Fruit fly (Drosophila melanogaster) whole organism, embryonic: ENCODE data around the gene CG15625.

ENCODE experiments used
- Atf-2 ChIP-seq: fragments of 200-800 bp; sonication (Bioruptor generic); optimal IDR thresholded peaks from 2 replicates; lab custom pipeline; 2016; ENCODE audit warnings: missing biosample characterization, missing genetic modification characterization
- CG10565 ChIP-seq: fragments of 200-800 bp; sonication (Bioruptor generic); optimal IDR thresholded peaks from 3 replicates; lab custom pipeline; 2016; ENCODE audit warnings: missing biosample characterization, mild to moderate bottlenecking, missing genetic modification characterization
- CG11247 ChIP-seq: fragments of 200-800 bp; sonication (Bioruptor generic); IDR thresholded peaks from 2 replicates; pipeline ENCODE4 v1.3.6; 2022; ENCODE audit warnings: missing biosample characterization, missing genetic modification characterization
- CG11398 ChIP-seq: fragments of 200-800 bp; sonication (Bioruptor generic); optimal IDR thresholded peaks from 2 replicates; lab custom pipeline; 2016; ENCODE audit warnings: missing biosample characterization, missing genetic modification characterization
- CG11504 ChIP-seq: fragments of 200-800 bp; sonication (Bioruptor generic); optimal IDR thresholded peaks from 3 replicates; lab custom pipeline; 2019; ENCODE audit warnings: missing biosample characterization, mild to moderate bottlenecking, missing genetic modification characterization, moderate library complexity
- CG11560 ChIP-seq: fragments of 200-800 bp; sonication (Bioruptor generic); IDR thresholded peaks from 3 replicates; pipeline ENCODE4 v1.3.6; 2022; ENCODE audit warnings: missing biosample characterization, missing genetic modification characterization
- CG11695 ChIP-seq: fragments of 200-800 bp; sonication (Bioruptor generic); IDR thresholded peaks from 3 replicates; pipeline ENCODE4 v1.3.6; 2022; ENCODE audit warnings: missing biosample characterization, missing genetic modification characterization
- CG12104 ChIP-seq: fragments of 200-800 bp; sonication (Bioruptor generic); optimal IDR thresholded peaks from 3 replicates; lab custom pipeline; 2016; ENCODE audit warnings: missing biosample characterization, missing genetic modification characterization
- CG14710 ChIP-seq: fragments of 200-800 bp; sonication (Bioruptor generic); optimal IDR thresholded peaks from 3 replicates; lab custom pipeline; 2019; ENCODE audit warnings: missing biosample characterization, mild to moderate bottlenecking, missing genetic modification characterization, moderate library complexity
- CG15011 ChIP-seq: fragments of 200-800 bp; sonication (Bioruptor generic); optimal IDR thresholded peaks from 3 replicates; lab custom pipeline; 2018; ENCODE audit warnings: missing biosample characterization, mild to moderate bottlenecking, missing genetic modification characterization
- CG1529 ChIP-seq: fragments of 200-800 bp; sonication (Bioruptor generic); optimal IDR thresholded peaks from 3 replicates; lab custom pipeline; 2018; ENCODE audit warnings: missing biosample characterization, missing genetic modification characterization
- CG17912 ChIP-seq: fragments of 200-800 bp; sonication (Bioruptor generic); optimal IDR thresholded peaks from 2 replicates; lab custom pipeline; 2018; ENCODE audit warnings: missing biosample characterization, mild to moderate bottlenecking, missing genetic modification characterization
- CG2120 ChIP-seq: fragments of 200-800 bp; sonication (Bioruptor generic); optimal IDR thresholded peaks from 3 replicates; lab custom pipeline; 2016; ENCODE audit warnings: missing biosample characterization, missing genetic modification characterization
- CG2199 ChIP-seq: fragments of 200-800 bp; sonication (Bioruptor generic); IDR thresholded peaks from 3 replicates; pipeline ENCODE4 v1.3.6; 2022; ENCODE audit warnings: missing biosample characterization, missing genetic modification characterization
- CG4282 ChIP-seq: fragments of 200-800 bp; sonication (Bioruptor generic); optimal IDR thresholded peaks from 2 replicates; lab custom pipeline; 2016; ENCODE audit warnings: missing biosample characterization, missing genetic modification characterization
- CG5953 ChIP-seq: fragments of 200-800 bp; sonication (Bioruptor generic); IDR thresholded peaks from 2 replicates; pipeline ENCODE4 v1.3.6; 2022; ENCODE audit warnings: missing biosample characterization, missing genetic modification characterization
- CG6854 ChIP-seq: fragments of 200-800 bp; sonication (Bioruptor generic); optimal IDR thresholded peaks from 3 replicates; lab custom pipeline; 2017; ENCODE audit warnings: missing biosample characterization, mild to moderate bottlenecking, missing genetic modification characterization
- CG8478 ChIP-seq: fragments of >200 bp; optimal IDR thresholded peaks from 2 replicates; lab custom pipeline; 2018
- Gsc ChIP-seq: fragments of 200-800 bp; sonication (Bioruptor generic); IDR thresholded peaks from 2 replicates; pipeline ENCODE4 v1.3.6; 2022; ENCODE audit warnings: missing biosample characterization, missing genetic modification characterization
- HHEX ChIP-seq: fragments of 200-800 bp; sonication (Bioruptor generic); optimal IDR thresholded peaks from 3 replicates; lab custom pipeline; 2017; ENCODE audit warnings: missing biosample characterization, mild to moderate bottlenecking, missing genetic modification characterization, missing genetic modification reagents
- NC2β ChIP-seq: fragments of 200-800 bp; sonication (Bioruptor generic); optimal IDR thresholded peaks from 2 replicates; lab custom pipeline; 2016; ENCODE audit warnings: missing biosample characterization, missing genetic modification characterization
- NfI ChIP-seq: fragments of 200-800 bp; sonication (Bioruptor generic); optimal IDR thresholded peaks from 3 replicates; lab custom pipeline; 2018; ENCODE audit warnings: missing biosample characterization, mild to moderate bottlenecking, missing genetic modification characterization, moderate library complexity
- Oli ChIP-seq: fragments of 200-800 bp; sonication (Bioruptor generic); optimal IDR thresholded peaks from 2 replicates; lab custom pipeline; 2018; ENCODE audit warnings: missing biosample characterization, mild to moderate bottlenecking, missing genetic modification characterization, moderate library complexity
- PHDP ChIP-seq: fragments of 200-800 bp; sonication (Bioruptor generic); optimal IDR thresholded peaks from 3 replicates; lab custom pipeline; 2018; ENCODE audit warnings: missing biosample characterization, mild to moderate bottlenecking, missing genetic modification characterization, moderate library complexity
- Ptx1 ChIP-seq: fragments of 200-800 bp; sonication (Bioruptor generic); IDR thresholded peaks from 2 replicates; pipeline ENCODE4 v1.3.6; 2022; ENCODE audit warnings: missing biosample characterization, missing genetic modification characterization
- Sox100B ChIP-seq: fragments of 200-800 bp; sonication (Bioruptor generic); optimal IDR thresholded peaks from 3 replicates; lab custom pipeline; 2018; ENCODE audit warnings: missing biosample characterization, mild to moderate bottlenecking, missing genetic modification characterization
- Sry-β ChIP-seq: fragments of 200-800 bp; sonication (Bioruptor generic); optimal IDR thresholded peaks from 2 replicates; lab custom pipeline; 2018; ENCODE audit warnings: missing biosample characterization, mild to moderate bottlenecking, missing genetic modification characterization, moderate library complexity
- Vsx1 ChIP-seq: fragments of 200-800 bp; sonication (Bioruptor generic); optimal IDR thresholded peaks from 2 replicates; lab custom pipeline; 2017; ENCODE audit warnings: missing biosample characterization, mild to moderate bottlenecking, missing genetic modification characterization, missing genetic modification reagents
- Xbp1 ChIP-seq: fragments of 200-800 bp; sonication (Bioruptor generic); optimal IDR thresholded peaks from 3 replicates; lab custom pipeline; 2016; ENCODE audit warnings: missing biosample characterization, mild to moderate bottlenecking, missing genetic modification characterization
- ash1 ChIP-seq: fragments of 200-800 bp; sonication (Bioruptor generic); optimal IDR thresholded peaks from 2 replicates; lab custom pipeline; 2018; ENCODE audit warnings: missing biosample characterization, mild to moderate bottlenecking, missing genetic modification characterization
- bab2 ChIP-seq: fragments of 200-800 bp; sonication (Bioruptor generic); optimal IDR thresholded peaks from 2 replicates; lab custom pipeline; 2016; ENCODE audit warnings: missing biosample characterization, missing genetic modification characterization
- cas ChIP-seq: fragments of 200-800 bp; sonication (Bioruptor generic); IDR thresholded peaks from 2 replicates; pipeline ENCODE4 v1.3.6; 2022; ENCODE audit warnings: missing biosample characterization, missing genetic modification characterization
- crp ChIP-seq, 2 experiments: fragments of 200-800 bp; sonication (Bioruptor generic); optimal IDR thresholded peaks; 2 replicates in 1 of 2; 3 replicates in 1 of 2; lab custom pipeline; 2017; ENCODE audit warnings: missing biosample characterization in 2 of 2, missing genetic modification characterization in 2 of 2, mild to moderate bottlenecking in 1 of 2, moderate library complexity in 1 of 2
- dimm ChIP-seq: fragments of 200-800 bp; sonication (Bioruptor generic); IDR thresholded peaks from 2 replicates; pipeline ENCODE4 v1.3.6; 2022; ENCODE audit warnings: missing biosample characterization, missing genetic modification characterization
- ems ChIP-seq: fragments of 200-800 bp; sonication (Bioruptor generic); optimal IDR thresholded peaks from 3 replicates; lab custom pipeline; 2016; ENCODE audit warnings: missing biosample characterization, missing genetic modification characterization
- fd102C ChIP-seq: fragments of 200-800 bp; sonication (Bioruptor generic); optimal IDR thresholded peaks from 2 replicates; lab custom pipeline; 2018; ENCODE audit warnings: missing biosample characterization, mild to moderate bottlenecking, missing genetic modification characterization, moderate library complexity
- fu2 ChIP-seq: fragments of 200-800 bp; sonication (Bioruptor generic); optimal IDR thresholded peaks from 2 replicates; lab custom pipeline; 2016; ENCODE audit warnings: missing biosample characterization, missing genetic modification characterization
- gsb ChIP-seq: fragments of 200-800 bp; sonication (Bioruptor generic); IDR thresholded peaks from 2 replicates; pipeline ENCODE4 v1.3.6; 2022; ENCODE audit warnings: missing biosample characterization, missing genetic modification characterization
- lola ChIP-seq, 3 experiments: fragments of >200 bp in 2 of 3; fragments of 200-800 bp in 1 of 3; sonication (Bioruptor generic) in 1 of 3; optimal IDR thresholded peaks; 2 replicates each; lab custom pipeline; 2017 to 2019; ENCODE audit warnings: missing biosample characterization in 3 of 3, missing genetic modification characterization in 3 of 3, mild to moderate bottlenecking in 1 of 3, moderate library complexity in 1 of 3
- odd ChIP-seq: fragments of 200-800 bp; sonication (Bioruptor generic); optimal IDR thresholded peaks from 2 replicates; lab custom pipeline; 2017; ENCODE audit warnings: missing biosample characterization, mild to moderate bottlenecking, missing genetic modification characterization
- pho ChIP-seq: fragments of 200-800 bp; sonication (Bioruptor generic); optimal IDR thresholded peaks from 2 replicates; lab custom pipeline; 2016; ENCODE audit warnings: missing biosample characterization, missing genetic modification characterization
- phol ChIP-seq: fragments of 200-800 bp; sonication (Bioruptor generic); optimal IDR thresholded peaks from 3 replicates; lab custom pipeline; 2018; ENCODE audit warnings: missing biosample characterization, mild to moderate bottlenecking, missing genetic modification characterization, moderate library complexity
- pros ChIP-seq: fragments of 200-800 bp; sonication (Bioruptor generic); optimal IDR thresholded peaks from 3 replicates; lab custom pipeline; 2019; ENCODE audit warnings: missing biosample characterization, mild to moderate bottlenecking, missing genetic modification characterization, moderate library complexity
- sens-2 ChIP-seq: fragments of 200-800 bp; sonication (Bioruptor generic); IDR thresholded peaks from 2 replicates; pipeline ENCODE4 v1.3.6; 2022; ENCODE audit warnings: missing biosample characterization, missing genetic modification characterization
- sqz ChIP-seq: fragments of 200-800 bp; sonication (Bioruptor generic); optimal IDR thresholded peaks from 3 replicates; lab custom pipeline; 2018; ENCODE audit warnings: missing biosample characterization, mild to moderate bottlenecking, missing genetic modification characterization
- ssp ChIP-seq: fragments of 200-800 bp; sonication (Bioruptor generic); IDR thresholded peaks from 2 replicates; pipeline ENCODE4 v1.3.6; 2022; ENCODE audit warnings: missing biosample characterization, missing genetic modification characterization
- tap ChIP-seq: fragments of 200-800 bp; optimal IDR thresholded peaks from 3 replicates; lab custom pipeline; 2019; ENCODE audit warnings: missing biosample characterization, mild to moderate bottlenecking, missing genetic modification characterization, moderate library complexity
- tin ChIP-seq: fragments of 200-800 bp; sonication (Bioruptor generic); optimal IDR thresholded peaks from 3 replicates; lab custom pipeline; 2016; ENCODE audit warnings: missing biosample characterization, missing genetic modification characterization
- ttk ChIP-seq: fragments of 200-800 bp; sonication (Bioruptor generic); IDR thresholded peaks from 2 replicates; pipeline ENCODE4 v2.1.2; 2022; ENCODE audit warnings: missing biosample characterization, missing genetic modification characterization
- vnd ChIP-seq: fragments of 200-800 bp; sonication (Bioruptor generic); IDR thresholded peaks from 3 replicates; pipeline ENCODE4 v1.3.6; 2022; ENCODE audit warnings: missing biosample characterization, missing genetic modification characterization; ENCODE audit not compliant: partially characterized antibody

The CG15625 gene

DNA sequence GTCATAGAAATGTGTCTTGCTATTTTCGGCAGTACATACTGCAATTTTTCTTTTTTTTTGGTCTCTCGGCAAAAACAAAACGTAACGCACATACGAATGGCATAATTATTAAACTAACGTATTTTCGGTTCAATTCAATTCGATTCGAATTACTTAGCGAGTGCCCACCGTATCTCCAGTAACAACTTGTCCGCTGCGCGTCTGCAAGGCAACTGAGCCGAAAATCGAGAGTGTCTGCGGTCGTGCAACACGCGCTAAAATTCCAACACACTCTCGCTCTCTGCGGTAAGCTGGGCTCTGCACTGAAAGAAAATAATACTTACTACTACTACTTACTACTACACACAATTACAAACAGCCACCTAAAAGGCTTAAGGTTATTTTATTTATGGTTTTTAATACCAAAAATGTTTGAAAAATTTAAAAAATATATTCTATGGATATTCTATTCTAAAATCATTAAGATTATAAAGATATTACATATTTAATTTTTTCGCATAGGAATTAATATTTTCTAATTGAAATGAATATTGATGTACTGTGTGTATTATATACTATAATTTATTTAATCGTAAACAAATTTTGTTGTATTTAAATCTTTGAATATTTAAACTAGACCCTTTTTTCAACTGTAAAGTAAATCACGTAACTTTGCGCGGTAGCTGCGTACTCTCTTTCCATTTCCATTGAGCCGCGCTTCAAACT lies 16.9 kb downstream of the CG15625 start, which contains the start of gene snsl (continued):
- no peak for TF ChIP-seq fd102C (GFP tag; lab: Kevin White, UChicago)
- TF ChIP-seq CG6854 (GFP tag; lab: Kevin White, UChicago): peak; percentile 10
- peak; percentile 61 for TF ChIP-seq CG11695 (GFP tag; lab: Robert Waterston, UW)
- TF ChIP-seq dimm (GFP tag; lab: Robert Waterston, UW): no peak
- peak; percentile 40 for TF ChIP-seq tin (GFP tag; lab: Kevin White, UChicago)
- no peak for TF ChIP-seq CG11560 (tag; lab: Robert Waterston, UW)
- no peak for TF ChIP-seq fu2
- TF ChIP-seq CG11504 (tag; lab: Kevin White, UChicago): peak; percentile 90
- TF ChIP-seq CG11247: no peak
- TF ChIP-seq bab2: no peak
- no peak for TF ChIP-seq CG15011 (GFP tag; lab: Kevin White, UChicago)
- TF ChIP-seq pros (GFP tag; lab: Kevin White, UChicago): no peak
- no peak for TF ChIP-seq NC2β (GFP tag; lab: Kevin White, UChicago)
- no peak for TF ChIP-seq CG10565 (GFP tag; lab: Kevin White, UChicago)
- TF ChIP-seq Xbp1 (GFP tag; lab: Kevin White, UChicago): peak; percentile 47
- TF ChIP-seq CG2120 (GFP tag; lab: Kevin White, UChicago): peak; percentile 7
- peak in 1 of 3 experiments; percentile 52 for TF ChIP-seq lola (GFP tag; optimal IDR thresholded peaks at IDR 0.05; lab: Kevin White, UChicago)
- no peak for TF ChIP-seq Atf-2 (GFP tag; lab: Kevin White, UChicago)
- TF ChIP-seq Vsx1 (GFP tag; lab: Kevin White, UChicago): no peak
- TF ChIP-seq CG8478 (lab: Kevin White, UChicago): no peak
- TF ChIP-seq odd: peak; percentile 66
- TF ChIP-seq Sox100B: peak; percentile 87
- 0 out of 2 replicates have a peak, but pooled peaks have one; percentile 12 for TF ChIP-seq ssp (GFP tag; lab: Robert Waterston, UW)
- no peak for TF ChIP-seq sqz (GFP tag; lab: Kevin White, UChicago)
- TF ChIP-seq Oli (tag; lab: Kevin White, UChicago): peak; percentile 80
- TF ChIP-seq CG14710 (tag; lab: Kevin White, UChicago): peak; percentile 40
- TF ChIP-seq pho (GFP tag; lab: Kevin White, UChicago): no peak
- TF ChIP-seq ems (GFP tag; lab: Kevin White, UChicago): no peak
- no peak for TF ChIP-seq ash1
- no peak for TF ChIP-seq gsb
- TF ChIP-seq NfI (GFP tag; lab: Kevin White, UChicago): peak; percentile 23
- TF ChIP-seq PHDP (tag; lab: Kevin White, UChicago): peak; percentile 55
- TF ChIP-seq Ptx1 (GFP tag; lab: Robert Waterston, UW): peak; percentile 63
- no peak for TF ChIP-seq CG11398 (GFP tag; lab: Kevin White, UChicago)
- no peak for TF ChIP-seq vnd (GFP tag; lab: Robert Waterston, UW)
- TF ChIP-seq sens-2 (GFP tag; lab: Robert Waterston, UW): no peak
- peak; percentile 58 for TF ChIP-seq CG12104
- peak; percentile 64 for TF ChIP-seq tap (tag; lab: Kevin White, UChicago)
- 0 out of 2 replicates have a peak, but pooled peaks have one; percentile 32 for TF ChIP-seq ttk (GFP tag; lab: Robert Waterston, UW)
- no peak for TF ChIP-seq CG17912
- no peak for TF ChIP-seq crp (GFP tag; optimal IDR thresholded peaks at IDR 0.05; lab: Kevin White, UChicago)
- peak; percentile 78 for TF ChIP-seq phol (tag; lab: Kevin White, UChicago)
- TF ChIP-seq HHEX: peak; percentile 23
- no peak for TF ChIP-seq CG4282 (GFP tag; lab: Kevin White, UChicago)
- TF ChIP-seq Sry-β (GFP tag; lab: Kevin White, UChicago): no peak
- no peak for TF ChIP-seq CG2199 (GFP tag; lab: Robert Waterston, UW)
- 0 out of 2 replicates have a peak, but pooled peaks have one; percentile 45 for TF ChIP-seq CG5953 (GFP tag; lab: Robert Waterston, UW)
- TF ChIP-seq Gsc: no peak
- no peak for TF ChIP-seq cas (GFP tag; lab: Robert Waterston, UW)
- no peak for TF ChIP-seq CG1529
